Worm (Caenorhabditis elegans) whole organism, L2 larva: ENCODE measurements around the gene R02E12.12.

Experiments
- F13H6.1 ChIP-seq: sonication (generic microtip); optimal IDR thresholded peaks from 2 replicates; lab custom pipeline; 2016; ENCODE audit warnings: missing genetic modification characterization, missing compliant biosample characterization
- R02D3.7 ChIP-seq: fragments of 150-350 bp; optimal IDR thresholded peaks from 2 replicates; lab custom pipeline; 2014; ENCODE audit warnings: missing biosample characterization, missing genetic modification characterization
- ZK546.5 ChIP-seq: sonication (generic microtip); optimal IDR thresholded peaks from 2 replicates; lab custom pipeline; 2017; ENCODE audit warnings: missing biosample characterization, missing genetic modification characterization
- alr-1 ChIP-seq: fragments of 150-350 bp; optimal IDR thresholded peaks from 2 replicates; lab custom pipeline; 2014; ENCODE audit warnings: missing biosample characterization, missing genetic modification characterization
- ama-1 ChIP-seq: fragments of 150-350 bp; optimal IDR thresholded peaks from 2 replicates; lab custom pipeline; 2018; ENCODE audit warnings: inconsistent platforms
- ceh-16 ChIP-seq: fragments of 150-350 bp; optimal IDR thresholded peaks from 2 replicates; lab custom pipeline; 2014; ENCODE audit warnings: missing biosample characterization, missing genetic modification characterization
- crh-2 ChIP-seq: sonication (generic microtip); optimal IDR thresholded peaks from 2 replicates; lab custom pipeline; 2017; ENCODE audit warnings: missing biosample characterization, missing genetic modification characterization
- dmd-4 ChIP-seq: sonication (generic microtip); optimal IDR thresholded peaks from 2 replicates; lab custom pipeline; 2017; ENCODE audit warnings: missing biosample characterization, missing genetic modification characterization
- elt-3 ChIP-seq: sonication (generic microtip); optimal IDR thresholded peaks from 2 replicates; lab custom pipeline; 2017; ENCODE audit warnings: missing biosample characterization, missing genetic modification characterization
- fos-1 ChIP-seq: fragments of 150-350 bp; optimal IDR thresholded peaks from 2 replicates; lab custom pipeline; 2014; ENCODE audit warnings: missing biosample characterization, missing genetic modification characterization
- lin-11 ChIP-seq: fragments of 150-350 bp; sonication (generic microtip); optimal IDR thresholded peaks from 2 replicates; lab custom pipeline; 2014; ENCODE audit warnings: missing biosample characterization, missing genetic modification characterization, inconsistent platforms, mixed read lengths
- lsy-2 ChIP-seq, 2 experiments: fragments of 150-350 bp in 1 of 2; sonication (generic microtip) in 1 of 2; optimal IDR thresholded peaks; 2 replicates each; lab custom pipeline; 2014 to 2017; ENCODE audit warnings: missing biosample characterization in 2 of 2, missing genetic modification characterization in 2 of 2
- mdl-1 ChIP-seq, 2 experiments: fragments of 150-350 bp in 1 of 2; sonication (generic microtip) in 1 of 2; optimal IDR thresholded peaks; 2 replicates each; lab custom pipeline; 2017; ENCODE audit warnings: missing biosample characterization in 2 of 2, missing genetic modification characterization in 2 of 2
- nhr-10 ChIP-seq: sonication (generic microtip); optimal IDR thresholded peaks from 2 replicates; lab custom pipeline; 2017; ENCODE audit warnings: missing biosample characterization, missing genetic modification characterization
- nhr-11 ChIP-seq: fragments of 150-350 bp; optimal IDR thresholded peaks from 2 replicates; lab custom pipeline; 2014; ENCODE audit warnings: missing biosample characterization, missing genetic modification characterization
- nhr-12 ChIP-seq: fragments of 150-350 bp; optimal IDR thresholded peaks from 2 replicates; lab custom pipeline; 2014; ENCODE audit warnings: missing biosample characterization, missing genetic modification characterization
- nhr-129 ChIP-seq: fragments of 150-350 bp; optimal IDR thresholded peaks from 2 replicates; lab custom pipeline; 2014; ENCODE audit warnings: missing biosample characterization, missing genetic modification characterization
- nhr-21 ChIP-seq: fragments of 150-350 bp; optimal IDR thresholded peaks from 2 replicates; lab custom pipeline; 2014; ENCODE audit warnings: missing biosample characterization, missing genetic modification characterization
- nhr-23 ChIP-seq: fragments of 150-350 bp; optimal IDR thresholded peaks from 2 replicates; lab custom pipeline; 2014; ENCODE audit warnings: missing biosample characterization, missing genetic modification reagents, missing genetic modification characterization
- nhr-25 ChIP-seq: fragments of 150-350 bp; sonication (generic microtip); optimal IDR thresholded peaks from 3 replicates; lab custom pipeline; 2014; ENCODE audit warnings: missing biosample characterization, missing genetic modification characterization
- peb-1 ChIP-seq: fragments of 150-350 bp; optimal IDR thresholded peaks from 2 replicates; lab custom pipeline; 2014; ENCODE audit warnings: missing biosample characterization, missing genetic modification characterization
- sem-4 ChIP-seq: fragments of 150-350 bp; optimal IDR thresholded peaks from 2 replicates; lab custom pipeline; 2014; ENCODE audit warnings: missing biosample characterization, missing genetic modification reagents, missing genetic modification characterization
- skn-1 ChIP-seq: sonication (generic microtip); optimal IDR thresholded peaks from 2 replicates; lab custom pipeline; 2017; ENCODE audit warnings: missing biosample characterization, missing genetic modification characterization
- sma-3 ChIP-seq: sonication (generic microtip); optimal IDR thresholded peaks from 2 replicates; lab custom pipeline; 2016; ENCODE audit warnings: missing genetic modification reagents, missing genetic modification characterization, missing compliant biosample characterization
- sma-9 ChIP-seq, 2 experiments: fragments of 150-350 bp in 1 of 2; sonication (generic microtip) in 1 of 2; optimal IDR thresholded peaks; 2 replicates each; lab custom pipeline; 2014 to 2016; ENCODE audit warnings: missing genetic modification characterization in 2 of 2, mild to moderate bottlenecking in 1 of 2, missing biosample characterization in 1 of 2, missing compliant biosample characterization in 1 of 2, missing genetic modification reagents in 1 of 2, moderate library complexity in 1 of 2
- unc-55 ChIP-seq: fragments of 150-350 bp; sonication (generic microtip); optimal IDR thresholded peaks from 3 replicates; lab custom pipeline; 2014; ENCODE audit warnings: missing biosample characterization, missing genetic modification reagents, missing genetic modification characterization
- unc-62 ChIP-seq: fragments of 150-350 bp; optimal IDR thresholded peaks from 2 replicates; lab custom pipeline; 2014; ENCODE audit warnings: missing biosample characterization, missing genetic modification reagents, missing genetic modification characterization
- ztf-1 ChIP-seq: fragments of 200-800 bp; sonication (Bioruptor generic); conservative IDR thresholded peaks from 2 replicates; pipeline ENCODE4 v1.3.6; 2022; ENCODE audit warnings: missing genetic modification characterization, missing compliant biosample characterization
- ztf-11 ChIP-seq: sonication (generic microtip); optimal IDR thresholded peaks from 2 replicates; lab custom pipeline; 2017; ENCODE audit warnings: missing biosample characterization, missing genetic modification characterization
- ztf-4 ChIP-seq: fragments of 150-350 bp; optimal IDR thresholded peaks from 2 replicates; lab custom pipeline; 2014; ENCODE audit warnings: missing biosample characterization, missing genetic modification characterization

The R02E12.12 gene

DNA sequence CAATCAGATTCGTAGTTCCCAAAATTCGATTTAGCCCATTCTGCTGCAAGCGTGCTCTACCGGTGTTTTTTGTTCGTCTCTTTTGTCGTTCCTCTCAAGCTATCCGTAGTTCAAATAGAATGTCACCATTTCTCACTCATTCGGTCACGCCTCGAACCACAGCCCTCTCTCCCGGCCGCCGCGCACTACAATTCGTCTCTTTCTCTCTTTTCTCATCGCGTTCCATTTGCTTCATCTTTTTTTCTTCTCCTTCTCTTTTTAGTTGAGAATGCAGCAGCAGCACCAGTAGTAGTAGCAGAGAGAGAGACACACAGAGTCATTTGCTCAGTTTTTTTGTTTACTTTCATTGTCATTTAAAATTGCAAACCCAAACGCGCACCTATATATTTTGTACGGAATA lies 12.8 kb downstream of the R02E12.12 start, which contains the start of gene hrg-1 (continued):
- no peak for TF ChIP-seq unc-62 (GFP tag; lab: Kevin White, UChicago)
- peak; percentile 81 for TF ChIP-seq sem-4 (tag; lab: Kevin White, UChicago)
- TF ChIP-seq sma-9 (GFP tag; optimal IDR thresholded peaks at IDR 0.05; lab: Kevin White, UChicago) = peak; percentile 70
- TF ChIP-seq sma-9 (tag; optimal IDR thresholded peaks at IDR 0.05; lab: Kevin White, UChicago) = no peak
- no peak for TF ChIP-seq nhr-10
- TF ChIP-seq crh-2 (tag; lab: Kevin White, UChicago) = peak; percentile 62
- TF ChIP-seq nhr-11 (tag; lab: Kevin White, UChicago) = no peak
- TF ChIP-seq skn-1 = no peak

DNA sequence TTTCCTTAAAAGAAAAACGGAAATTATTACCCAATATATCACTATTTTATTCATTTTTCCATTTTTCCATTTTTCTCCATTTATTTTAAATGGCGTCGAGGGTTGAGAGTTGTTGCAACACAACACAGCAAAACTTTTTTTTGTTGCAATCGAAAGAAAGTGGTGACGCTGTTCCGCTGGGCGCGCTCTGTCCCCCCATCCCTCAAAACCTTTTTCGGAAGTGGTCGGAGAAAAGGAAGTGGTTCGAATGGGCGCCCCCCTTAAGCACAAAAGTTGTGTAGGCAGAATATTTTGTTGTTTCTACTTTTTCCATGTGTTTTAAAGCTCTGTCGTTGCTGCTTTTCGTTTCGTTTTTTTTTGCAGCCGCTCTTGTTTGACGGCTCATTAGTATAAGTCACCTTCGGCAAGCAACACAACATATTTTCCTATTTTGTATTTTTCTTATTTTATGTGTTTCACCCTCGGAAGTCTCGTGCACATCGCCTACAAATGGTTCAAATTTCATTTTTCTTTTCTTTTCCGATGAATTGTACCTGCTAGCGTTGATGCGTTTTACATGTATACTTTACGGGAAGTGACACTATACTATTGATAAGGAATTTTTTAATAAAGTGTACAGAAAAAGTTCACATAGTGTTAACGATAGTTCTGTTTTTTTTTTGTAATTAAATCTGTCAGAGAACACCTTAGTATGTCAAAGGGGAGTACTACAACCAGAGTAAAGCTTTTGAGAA lies 14.4 kb downstream of the R02E12.12 start:
- TF ChIP-seq peb-1 (no peak), fos-1 (peak; percentile 36), sma-9 (GFP tag; optimal IDR thresholded peaks at IDR 0.05; lab: Kevin White, UChicago) (peak; percentile 23), sma-9 (tag; optimal IDR thresholded peaks at IDR 0.05; lab: Kevin White, UChicago) (no peak), sem-4 (tag; lab: Kevin White, UChicago) (no peak), ztf-1 (GFP tag; lab: Robert Waterston, UW) (no peak)

- TF ChIP-seq ztf-11 = no peak
- peak; percentile 45 for TF ChIP-seq sma-9 (GFP tag; optimal IDR thresholded peaks at IDR 0.05; lab: Kevin White, UChicago)
- TF ChIP-seq sma-9 (tag; optimal IDR thresholded peaks at IDR 0.05; lab: Kevin White, UChicago) = no peak
- no peak for TF ChIP-seq dmd-4 (tag; lab: Kevin White, UChicago)
- TF ChIP-seq F13H6.1 (tag; lab: Kevin White, UChicago) = peak; percentile 51
- TF ChIP-seq ceh-16 (tag; lab: Kevin White, UChicago) = no peak
- peak; percentile 5 for TF ChIP-seq skn-1
- TF ChIP-seq fos-1 = peak; percentile 53
- no peak for TF ChIP-seq ama-1 (lab: Kevin White, UChicago)
- no peak for TF ChIP-seq nhr-11 (tag; lab: Kevin White, UChicago)
- no peak for TF ChIP-seq lin-11 (tag; lab: Kevin White, UChicago)
- TF ChIP-seq nhr-10 = no peak
- TF ChIP-seq ztf-4 (tag; lab: Kevin White, UChicago) = no peak
- peak in 1 of 2 experiments; percentile 1 for TF ChIP-seq mdl-1 (tag; optimal IDR thresholded peaks at IDR 0.05; lab: Kevin White, UChicago)
- TF ChIP-seq nhr-129 (tag; lab: Kevin White, UChicago) = peak; percentile 41
- TF ChIP-seq alr-1 = no peak
- peak; percentile 12 for TF ChIP-seq sma-3 (GFP tag; lab: Kevin White, UChicago)
- TF ChIP-seq unc-55 (GFP tag; lab: Kevin White, UChicago) = no peak
- no peak for TF ChIP-seq ZK546.5
- TF ChIP-seq nhr-12 (tag; lab: Kevin White, UChicago) = no peak
- TF ChIP-seq crh-2 (tag; lab: Kevin White, UChicago) = peak; percentile 43
- peak in 1 of 2 experiments; percentile 21 for TF ChIP-seq lsy-2 (tag; optimal IDR thresholded peaks at IDR 0.05; lab: Kevin White, UChicago)
- TF ChIP-seq elt-3 (tag; lab: Kevin White, UChicago) = no peak
- TF ChIP-seq R02D3.7 (tag; lab: Kevin White, UChicago) = no peak
- TF ChIP-seq nhr-23 (tag; lab: Kevin White, UChicago) = no peak
- peak; percentile 19 for TF ChIP-seq nhr-25 (tag; lab: Kevin White, UChicago)
- no peak for TF ChIP-seq nhr-21 (tag; lab: Kevin White, UChicago)
Observed at ce11 chrX:4018566-4019182, 15.4 kb downstream of the R02E12.12 start.

- TF ChIP-seq nhr-129 (tag; lab: Kevin White, UChicago) (peak; percentile 17), ceh-16 (tag; lab: Kevin White, UChicago) (no peak)
- TF ChIP-seq, all 48 proteins: peak for 1
Observed at ce11 chrX:4021967-4022366, 18.6 kb downstream of the R02E12.12 start, which contains the start of gene acr-10. Gene acr-10 (plus strand): TSS chrX:4022267.
